Worm (Caenorhabditis elegans) whole organism, L1 larva: ENCODE results near the gene C01G5.5.

ENCODE experiments used
- C04F5.9 ChIP-seq: sonication (generic microtip); optimal IDR thresholded peaks from 2 replicates; lab custom pipeline; 2016; ENCODE audit warnings: missing genetic modification characterization, missing compliant biosample characterization
- C16A3.4 ChIP-seq: fragments of 150-350 bp; optimal IDR thresholded peaks from 2 replicates; lab custom pipeline; 2014; ENCODE audit warnings: missing biosample characterization, missing genetic modification characterization
- C34B4.2 ChIP-seq: sonication (generic microtip); optimal IDR thresholded peaks from 2 replicates; lab custom pipeline; 2017; ENCODE audit warnings: mild to moderate bottlenecking, missing genetic modification characterization, missing compliant biosample characterization
- F16B12.6 ChIP-seq: fragments of 150-350 bp; optimal IDR thresholded peaks from 2 replicates; lab custom pipeline; 2014; ENCODE audit warnings: missing biosample characterization, missing genetic modification characterization
- alr-1 ChIP-seq: fragments of 200-800 bp; sonication (Bioruptor generic); optimal IDR thresholded peaks from 2 replicates; lab custom pipeline; 2018; ENCODE audit warnings: borderline replicate concordance, mild to moderate bottlenecking, missing genetic modification characterization, missing compliant biosample characterization
- aly-2 ChIP-seq: fragments of 150-350 bp; optimal IDR thresholded peaks from 2 replicates; lab custom pipeline; 2014; ENCODE audit warnings: missing biosample characterization, missing genetic modification characterization
- ama-1 ChIP-seq: fragments of 150-350 bp; optimal IDR thresholded peaks from 2 replicates; lab custom pipeline; 2014
- blmp-1 ChIP-seq: fragments of 150-350 bp; optimal IDR thresholded peaks from 2 replicates; lab custom pipeline; 2014; ENCODE audit warnings: missing biosample characterization, missing genetic modification characterization
- ces-1 ChIP-seq: fragments of 150-350 bp; optimal IDR thresholded peaks from 2 replicates; lab custom pipeline; 2014; ENCODE audit warnings: missing biosample characterization, missing genetic modification reagents, missing genetic modification characterization
- dpl-1 ChIP-seq, 3 experiments: fragments of 150-350 bp in 2 of 3; sonication (generic microtip) in 1 of 3; optimal IDR thresholded peaks; 2 replicates each; lab custom pipeline; 2014 to 2017; ENCODE audit warnings: missing biosample characterization in 3 of 3, missing genetic modification characterization in 3 of 3, missing genetic modification reagents in 3 of 3
- efl-1 ChIP-seq, 4 experiments: fragments of 150-350 bp; optimal IDR thresholded peaks in 3 of 4; peaks in 1 of 4; 1 replicate in 1 of 4; 2 replicates in 3 of 4; lab custom pipeline; 2014; ENCODE audit warnings: missing biosample characterization in 2 of 4, missing genetic modification characterization in 2 of 4, missing genetic modification reagents in 2 of 4
- efl-3 ChIP-seq: fragments of 200-800 bp; sonication (Bioruptor generic); optimal IDR thresholded peaks from 2 replicates; lab custom pipeline; 2018; ENCODE audit warnings: mild to moderate bottlenecking, missing genetic modification characterization, missing compliant biosample characterization
- egl-13 ChIP-seq: sonication (generic microtip); optimal IDR thresholded peaks from 2 replicates; lab custom pipeline; 2016; ENCODE audit warnings: missing genotype, missing genetic modification reagents, missing genetic modification characterization, missing compliant biosample characterization
- elt-2 ChIP-seq: sonication (generic microtip); optimal IDR thresholded peaks from 2 replicates; lab custom pipeline; 2016; ENCODE audit warnings: missing genetic modification characterization, mild to moderate bottlenecking, inconsistent platforms, missing compliant biosample characterization, missing genetic modification reagents
- elt-3 ChIP-seq, 6 experiments: fragments of 150-350 bp in 1 of 6; sonication (generic microtip); optimal IDR thresholded peaks; 2 replicates each; lab custom pipeline; 2017 to 2018; ENCODE audit warnings: missing biosample characterization in 6 of 6, missing genetic modification characterization in 6 of 6, inconsistent platforms in 1 of 6
- hlh-17 ChIP-seq: fragments of 200-800 bp; sonication (Bioruptor generic); optimal IDR thresholded peaks from 2 replicates; lab custom pipeline; 2018; ENCODE audit warnings: missing genetic modification characterization, mild to moderate bottlenecking, missing compliant biosample characterization, moderate library complexity, borderline replicate concordance
- hlh-4 ChIP-seq: sonication (generic microtip); optimal IDR thresholded peaks from 2 replicates; lab custom pipeline; 2016; ENCODE audit warnings: mild to moderate bottlenecking, missing genetic modification characterization, missing compliant biosample characterization
- hpl-2 ChIP-seq: fragments of 150-350 bp; optimal IDR thresholded peaks from 2 replicates; lab custom pipeline; 2014; ENCODE audit warnings: missing biosample characterization, missing genetic modification reagents, missing genetic modification characterization
- irx-1 ChIP-seq: sonication (generic microtip); optimal IDR thresholded peaks from 2 replicates; lab custom pipeline; 2016; ENCODE audit warnings: missing genetic modification characterization, missing compliant biosample characterization
- jun-1 ChIP-seq: fragments of 150-350 bp; optimal IDR thresholded peaks from 2 replicates; lab custom pipeline; 2014; ENCODE audit warnings: missing biosample characterization, missing genetic modification reagents, missing genetic modification characterization
- lin-14 ChIP-seq: fragments of 200-800 bp; sonication (Bioruptor generic); optimal IDR thresholded peaks from 2 replicates; lab custom pipeline; 2018; ENCODE audit warnings: mild to moderate bottlenecking, missing genetic modification characterization, moderate library complexity, missing compliant biosample characterization
- lin-15B ChIP-seq: fragments of 150-350 bp; sonication (generic microtip); optimal IDR thresholded peaks from 3 replicates; lab custom pipeline; 2014; ENCODE audit warnings: missing biosample characterization, missing genetic modification characterization
- lin-39 ChIP-seq: fragments of 150-350 bp; optimal IDR thresholded peaks from 2 replicates; lab custom pipeline; 2014; ENCODE audit warnings: missing biosample characterization, missing genetic modification reagents, missing genetic modification characterization
- mab-9 ChIP-seq: fragments of 200-800 bp; sonication (Bioruptor generic); IDR thresholded peaks from 2 replicates; pipeline ENCODE4 v1.3.6; 2022; ENCODE audit warnings: missing genetic modification reagents, missing genetic modification characterization, missing compliant biosample characterization
- mdl-1 ChIP-seq, 2 experiments: fragments of 150-350 bp; optimal IDR thresholded peaks; 2 replicates each; lab custom pipeline; 2014 to 2017; ENCODE audit warnings: missing biosample characterization in 2 of 2, missing genetic modification characterization in 2 of 2, inconsistent platforms in 1 of 2
- mef-2 ChIP-seq: fragments of 150-350 bp; optimal IDR thresholded peaks from 2 replicates; lab custom pipeline; 2014; ENCODE audit warnings: missing biosample characterization, missing genetic modification characterization
- nhr-11 ChIP-seq: fragments of 150-350 bp; optimal IDR thresholded peaks from 2 replicates; lab custom pipeline; 2014; ENCODE audit warnings: missing biosample characterization, missing genetic modification characterization
- nhr-12 ChIP-seq: sonication (generic microtip); optimal IDR thresholded peaks from 2 replicates; lab custom pipeline; 2017; ENCODE audit warnings: missing biosample characterization, missing genetic modification characterization
- nhr-20 ChIP-seq: sonication (generic microtip); optimal IDR thresholded peaks from 2 replicates; lab custom pipeline; 2016; ENCODE audit warnings: mild to moderate bottlenecking, missing genetic modification characterization, missing compliant biosample characterization
- nhr-237 ChIP-seq: fragments of 150-350 bp; optimal IDR thresholded peaks from 2 replicates; lab custom pipeline; 2014; ENCODE audit warnings: missing biosample characterization, missing genetic modification characterization
- nhr-47 ChIP-seq: sonication (generic microtip); optimal IDR thresholded peaks from 2 replicates; lab custom pipeline; 2016; ENCODE audit warnings: mild to moderate bottlenecking, missing genetic modification characterization, moderate library complexity, missing compliant biosample characterization
- nhr-71 ChIP-seq: sonication (generic microtip); optimal IDR thresholded peaks from 2 replicates; lab custom pipeline; 2016; ENCODE audit warnings: mild to moderate bottlenecking, missing genetic modification characterization, moderate library complexity, missing compliant biosample characterization
- nhr-76 ChIP-seq: sonication (generic microtip); optimal IDR thresholded peaks from 2 replicates; lab custom pipeline; 2017; ENCODE audit warnings: missing biosample characterization, missing genetic modification characterization
- pag-3 ChIP-seq: sonication (generic microtip); optimal IDR thresholded peaks from 2 replicates; lab custom pipeline; 2017; ENCODE audit warnings: missing genetic modification characterization, mild to moderate bottlenecking, missing compliant biosample characterization, antibody characterized with exemption, borderline replicate concordance; ENCODE audit not compliant: insufficient read depth
- rnt-1 ChIP-seq: sonication (generic microtip); optimal IDR thresholded peaks from 2 replicates; lab custom pipeline; 2016; ENCODE audit warnings: mild to moderate bottlenecking, missing genetic modification characterization, moderate library complexity, missing compliant biosample characterization
- sup-37 ChIP-seq: fragments of 200-800 bp; sonication (Bioruptor generic); optimal IDR thresholded peaks from 2 replicates; lab custom pipeline; 2018; ENCODE audit warnings: mild to moderate bottlenecking, missing genetic modification characterization, missing compliant biosample characterization
- tbx-2 ChIP-seq: sonication (generic microtip); optimal IDR thresholded peaks from 2 replicates; lab custom pipeline; 2016; ENCODE audit warnings: missing genetic modification characterization, missing compliant biosample characterization
- tlp-1 ChIP-seq: fragments of 150-350 bp; optimal IDR thresholded peaks from 2 replicates; lab custom pipeline; 2014; ENCODE audit warnings: missing biosample characterization, missing genetic modification characterization
- unc-62 ChIP-seq: fragments of 150-350 bp; optimal IDR thresholded peaks from 2 replicates; lab custom pipeline; 2014; ENCODE audit warnings: missing biosample characterization, missing genetic modification reagents, missing genetic modification characterization
- unc-86 ChIP-seq: sonication (generic microtip); optimal IDR thresholded peaks from 2 replicates; lab custom pipeline; 2016; ENCODE audit warnings: missing genetic modification characterization, missing compliant biosample characterization
- vab-15 ChIP-seq: sonication (generic microtip); optimal IDR thresholded peaks from 2 replicates; lab custom pipeline; 2017; ENCODE audit warnings: missing genotype, mild to moderate bottlenecking, missing genetic modification characterization, missing compliant biosample characterization
- ztf-11 ChIP-seq, 2 experiments: sonication (generic microtip); optimal IDR thresholded peaks; 2 replicates each; lab custom pipeline; 2016 to 2017; ENCODE audit warnings: missing genetic modification characterization in 2 of 2, missing biosample characterization in 1 of 2, missing compliant biosample characterization in 1 of 2

Gene C01G5.5

ce11 chrIV:6548609-6549008 lies 24.2 kb downstream of the C01G5.5 start, which contains the start of gene fan-1 (continued):
- TF ChIP-seq lin-14 (GFP tag; lab: Kevin White, UChicago) (peak; percentile 62), tlp-1 (tag; lab: Kevin White, UChicago) (no peak), sup-37 (no peak), efl-1 (optimal IDR thresholded peaks at IDR 0.05; lab: Kevin White, UChicago) (peak; percentile 94 to 98), efl-1 (GFP tag; optimal IDR thresholded peaks at IDR 0.05 in 1 of 2; lab: Kevin White, UChicago) (peak; percentile 98 to 100), unc-62 (no peak), unc-86 (peak; percentile 48), lin-15B (tag; lab: Kevin White, UChicago) (peak; percentile 55), nhr-237 (tag; lab: Kevin White, UChicago) (no peak), nhr-11 (tag; lab: Kevin White, UChicago) (no peak), dpl-1 (GFP tag; optimal IDR thresholded peaks at IDR 0.05; lab: Kevin White, UChicago) (peak; percentile 96 to 97 (median 96)), alr-1 (tag; lab: Kevin White, UChicago) (no peak), irx-1 (tag; lab: Kevin White, UChicago) (peak; percentile 30), hpl-2 (GFP tag; lab: Kevin White, UChicago) (no peak), nhr-12 (no peak), nhr-47 (tag; lab: Kevin White, UChicago) (peak; percentile 74), C16A3.4 (peak; percentile 48), ama-1 (no peak), C34B4.2 (tag; lab: Kevin White, UChicago) (no peak), ztf-11 (tag; optimal IDR thresholded peaks at IDR 0.05; lab: Kevin White, UChicago) (no peak), mdl-1 (tag; optimal IDR thresholded peaks at IDR 0.05; lab: Kevin White, UChicago) (peak in 1 of 2 experiments; percentile 39), F16B12.6 (peak; percentile 40), efl-3 (no peak), nhr-76 (no peak), blmp-1 (tag; lab: Kevin White, UChicago) (peak; percentile 42), tbx-2 (tag; lab: Kevin White, UChicago) (peak; percentile 63), ces-1 (no peak), lin-39 (peak; percentile 0), mef-2 (tag; lab: Kevin White, UChicago) (no peak), C04F5.9 (no peak), pag-3 (no peak), nhr-71 (tag; lab: Kevin White, UChicago) (peak; percentile 83)
- TF ChIP-seq, all 84 proteins: peak for 39

- no peak for TF ChIP-seq mab-9 (GFP tag; lab: Robert Waterston, UW)
- TF ChIP-seq aly-2, result no peak
- TF ChIP-seq elt-2 (tag; lab: Kevin White, UChicago), result peak; percentile 24
- no peak for TF ChIP-seq hlh-17 (GFP tag; lab: Kevin White, UChicago)
- no peak for TF ChIP-seq jun-1 (tag; lab: Kevin White, UChicago)
- no peak for TF ChIP-seq lin-14 (GFP tag; lab: Kevin White, UChicago)
- no peak for TF ChIP-seq nhr-20 (tag; lab: Kevin White, UChicago)
- TF ChIP-seq rnt-1, result no peak
- no peak for TF ChIP-seq egl-13 (tag; lab: Kevin White, UChicago)
- no peak for TF ChIP-seq vab-15 (tag; lab: Kevin White, UChicago)
- TF ChIP-seq F16B12.6, result no peak
- no peak for TF ChIP-seq elt-3 (tag; optimal IDR thresholded peaks at IDR 0.05; lab: Kevin White, UChicago)
- no peak for TF ChIP-seq efl-1 (optimal IDR thresholded peaks at IDR 0.05; lab: Kevin White, UChicago)
- TF ChIP-seq efl-1 (GFP tag; optimal IDR thresholded peaks at IDR 0.05 in 1 of 2; lab: Kevin White, UChicago), result peak in 1 of 2 experiments; percentile 90
- TF ChIP-seq hlh-4 (tag; lab: Kevin White, UChicago), result no peak
- TF ChIP-seq nhr-12, result no peak
- TF ChIP-seq, all 84 proteins: peak for 2
Observed at ce11 chrIV:6552036-6552435, 27.6 kb downstream of the C01G5.5 start.
